Worm (Caenorhabditis elegans) whole organism, late embryonic: ENCODE data around the gene tatn-1.

ENCODE experiments used
- ama-1 ChIP-seq: fragments of 150-350 bp; optimal IDR thresholded peaks from 2 replicates; lab custom pipeline; 2014
- lin-11 ChIP-seq: fragments of 200-800 bp; sonication (Bioruptor generic); optimal IDR thresholded peaks from 2 replicates; lab custom pipeline; 2018; ENCODE audit warnings: mild to moderate bottlenecking, missing genetic modification characterization, missing compliant biosample characterization
- madf-2 ChIP-seq: sonication (generic microtip); optimal IDR thresholded peaks from 2 replicates; lab custom pipeline; 2017; ENCODE audit warnings: missing genetic modification characterization, missing compliant biosample characterization

ce11 chrX:14809905-14810304 is 19.1 kb downstream of the tatn-1 start:
- TF ChIP-seq ama-1 (lab: Kevin White, UChicago) (no peak), lin-11 (tag; lab: Kevin White, UChicago) (no peak), madf-2 (tag; lab: Kevin White, UChicago) (no peak)
